Fruit fly (Drosophila melanogaster) whole organism, adult: ENCODE results near the gene Ankrd49.

Source experiments
- CG12768 ChIP-seq: fragments of 200-800 bp; sonication (Bioruptor generic); optimal IDR thresholded peaks from 2 replicates; lab custom pipeline; 2017; ENCODE audit warnings: missing biosample characterization, missing genetic modification characterization, mild to moderate bottlenecking, moderate library complexity, missing genetic modification reagents
- CG1620 ChIP-seq: fragments of 200-800 bp; sonication (Bioruptor generic); optimal IDR thresholded peaks from 2 replicates; lab custom pipeline; 2016; ENCODE audit warnings: missing biosample characterization, missing genetic modification characterization
- CG5204 ChIP-seq: fragments of 200-800 bp; sonication (Bioruptor generic); optimal IDR thresholded peaks from 2 replicates; lab custom pipeline; 2016; ENCODE audit warnings: missing biosample characterization, missing genetic modification characterization
- pad ChIP-seq: fragments of 200-800 bp; sonication (Bioruptor generic); optimal IDR thresholded peaks from 3 replicates; lab custom pipeline; 2017; ENCODE audit warnings: missing biosample characterization, missing genetic modification characterization, mild to moderate bottlenecking, moderate library complexity, missing genetic modification reagents

Ankrd49 gene

DNA sequence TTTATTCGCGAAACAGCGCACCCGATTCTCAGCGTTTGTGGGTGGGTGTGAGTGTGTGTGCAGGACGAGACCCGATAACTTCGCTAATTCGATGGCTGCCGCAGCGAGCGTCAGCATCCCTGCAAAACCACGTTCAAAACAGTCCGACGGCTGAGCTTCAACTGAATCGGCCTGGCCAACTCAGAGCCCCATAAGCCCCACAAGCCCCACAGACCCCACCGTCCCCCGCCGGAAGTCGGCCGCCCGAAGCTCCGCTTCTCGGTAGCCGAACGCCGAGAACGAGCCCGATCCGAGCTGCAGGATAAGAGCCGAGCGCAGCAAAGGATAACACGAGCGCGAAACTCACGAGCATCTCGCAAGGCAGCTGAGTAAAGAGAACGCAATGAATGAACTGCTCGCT is 35.1 kb downstream of the Ankrd49 start, which contains the start of gene side-II:
Gene side-II (minus strand): TSS at position 168 of the 400 bp plus-strand sequence.
- TF ChIP-seq CG12768 (GFP tag; lab: Kevin White, UChicago) (no peak), CG5204 (GFP tag; lab: Kevin White, UChicago) (no peak), CG1620 (no peak), pad (GFP tag; lab: Kevin White, UChicago) (no peak)
